Worm (Caenorhabditis elegans) whole organism, young adult: ENCODE data around the gene M110.7.

Source experiments
- F22D6.2 ChIP-seq: sonication (generic microtip); optimal IDR thresholded peaks from 2 replicates; lab custom pipeline; 2016; ENCODE audit warnings: mild to moderate bottlenecking, missing genetic modification characterization, missing compliant biosample characterization
- F52B5.7 ChIP-seq: sonication (generic microtip); optimal IDR thresholded peaks from 2 replicates; lab custom pipeline; 2016; ENCODE audit warnings: mild to moderate bottlenecking, missing genetic modification characterization, missing compliant biosample characterization
- F55B11.4 ChIP-seq: sonication (generic microtip); optimal IDR thresholded peaks from 2 replicates; lab custom pipeline; 2016; ENCODE audit warnings: missing compliant biosample characterization, missing genetic modification characterization, borderline replicate concordance; ENCODE audit not compliant: insufficient read depth
- K11D2.4 ChIP-seq: fragments of 200-800 bp; sonication (Bioruptor generic); IDR thresholded peaks from 2 replicates; pipeline ENCODE4 v1.3.6; 2022; ENCODE audit warnings: missing genetic modification reagents, missing genetic modification characterization, missing compliant biosample characterization
- T07F8.4 ChIP-seq: sonication (generic microtip); optimal IDR thresholded peaks from 2 replicates; lab custom pipeline; 2016; ENCODE audit warnings: mild to moderate bottlenecking, missing genetic modification characterization, moderate library complexity, missing compliant biosample characterization
- T26A5.8 ChIP-seq: sonication (generic microtip); optimal IDR thresholded peaks from 2 replicates; lab custom pipeline; 2016; ENCODE audit warnings: missing genetic modification characterization, missing compliant biosample characterization
- Y53F4B.3 ChIP-seq: fragments of 200-800 bp; sonication (Bioruptor generic); IDR thresholded peaks from 2 replicates; pipeline ENCODE4 v1.3.6; 2022; ENCODE audit warnings: missing genetic modification reagents, missing genetic modification characterization, missing compliant biosample characterization
- Y67H2A.10 ChIP-seq: fragments of 200-800 bp; sonication (Bioruptor generic); conservative IDR thresholded peaks from 2 replicates; pipeline ENCODE4 v1.3.6; 2022; ENCODE audit warnings: missing genetic modification reagents, missing genetic modification characterization, missing compliant biosample characterization
- Y79H2A.3 ChIP-seq: fragments of 200-800 bp; sonication (Bioruptor generic); conservative IDR thresholded peaks from 2 replicates; pipeline ENCODE4 v1.3.6; 2022; ENCODE audit warnings: missing genetic modification reagents, missing genetic modification characterization, missing compliant biosample characterization
- cebp-1 ChIP-seq, 2 experiments: fragments of 200-800 bp in 1 of 2; sonication (Bioruptor generic) in 1 of 2; sonication (generic microtip) in 1 of 2; IDR thresholded peaks in 1 of 2; optimal IDR thresholded peaks in 1 of 2; 2 replicates each; pipeline versions ENCODE4 v1.3.6 to Lab custom; 2017 to 2022; ENCODE audit warnings: missing compliant biosample characterization in 2 of 2, missing genetic modification characterization in 2 of 2, mild to moderate bottlenecking in 1 of 2, missing genetic modification reagents in 1 of 2, moderate library complexity in 1 of 2
- dox-1 ChIP-seq: fragments of 200-800 bp; sonication (Bioruptor generic); IDR thresholded peaks from 2 replicates; pipeline ENCODE4 v1.3.6; 2022; ENCODE audit warnings: missing genetic modification reagents, missing genetic modification characterization, missing compliant biosample characterization
- efl-1 ChIP-seq: fragments of 150-350 bp; optimal IDR thresholded peaks from 2 replicates; lab custom pipeline; 2014; ENCODE audit warnings: missing biosample characterization, missing genetic modification reagents, missing genetic modification characterization
- egl-44 ChIP-seq: fragments of 200-800 bp; sonication (Bioruptor generic); IDR thresholded peaks from 2 replicates; pipeline ENCODE4 v1.3.6; 2022; ENCODE audit warnings: missing genetic modification reagents, missing genetic modification characterization, missing compliant biosample characterization
- ekl-4 ChIP-seq: fragments of 200-800 bp; sonication (Bioruptor generic); IDR thresholded peaks from 2 replicates; pipeline ENCODE4 v1.3.6; 2022; ENCODE audit warnings: missing genetic modification reagents, missing genetic modification characterization, missing compliant biosample characterization
- ets-4 ChIP-seq: fragments of 200-800 bp; sonication (Bioruptor generic); optimal IDR thresholded peaks from 2 replicates; lab custom pipeline; 2018; ENCODE audit warnings: mild to moderate bottlenecking, missing genetic modification characterization, missing compliant biosample characterization
- hlh-12 ChIP-seq: sonication (generic microtip); optimal IDR thresholded peaks from 2 replicates; lab custom pipeline; 2016; ENCODE audit warnings: missing genetic modification characterization, missing compliant biosample characterization
- hmg-1.2 ChIP-seq: fragments of 200-800 bp; sonication (Bioruptor generic); IDR thresholded peaks from 2 replicates; pipeline ENCODE4 v1.3.6; 2022; ENCODE audit warnings: missing genetic modification reagents, missing genetic modification characterization, missing compliant biosample characterization
- lag-1 ChIP-seq: fragments of 200-800 bp; sonication (Bioruptor generic); IDR thresholded peaks from 2 replicates; pipeline ENCODE4 v1.3.6; 2022; ENCODE audit warnings: missing genetic modification reagents, missing genetic modification characterization, missing compliant biosample characterization
- let-607 ChIP-seq, 2 experiments: fragments of 200-800 bp in 1 of 2; sonication (Bioruptor generic) in 1 of 2; sonication (generic microtip) in 1 of 2; optimal IDR thresholded peaks; 2 replicates each; lab custom pipeline; 2016 to 2018; ENCODE audit warnings: mild to moderate bottlenecking in 2 of 2, missing compliant biosample characterization in 2 of 2, missing genetic modification characterization in 2 of 2, moderate library complexity in 2 of 2, missing genotype in 1 of 2
- lin-54 ChIP-seq: fragments of 200-800 bp; sonication (Bioruptor generic); optimal IDR thresholded peaks from 2 replicates; lab custom pipeline; 2018; ENCODE audit warnings: mild to moderate bottlenecking, missing genetic modification characterization, missing compliant biosample characterization
- lsy-27 ChIP-seq: sonication (generic microtip); optimal IDR thresholded peaks from 2 replicates; lab custom pipeline; 2017; ENCODE audit warnings: missing genetic modification characterization, mild to moderate bottlenecking, missing compliant biosample characterization, antibody characterized with exemption, missing genotype, borderline replicate concordance; ENCODE audit not compliant: insufficient read depth
- nfya-1 ChIP-seq: sonication (generic microtip); optimal IDR thresholded peaks from 2 replicates; lab custom pipeline; 2017; ENCODE audit warnings: antibody characterized with exemption, missing compliant biosample characterization, missing genetic modification characterization, borderline replicate concordance; ENCODE audit not compliant: insufficient read depth
- nfyb-1 ChIP-seq: fragments of 200-800 bp; sonication (Bioruptor generic); IDR thresholded peaks from 2 replicates; pipeline ENCODE4 v1.3.6; 2022; ENCODE audit warnings: missing genetic modification reagents, missing genetic modification characterization, missing compliant biosample characterization
- nhr-80 ChIP-seq: sonication (generic microtip); optimal IDR thresholded peaks from 2 replicates; lab custom pipeline; 2016; ENCODE audit warnings: missing genetic modification characterization, missing compliant biosample characterization
- nhr-90 ChIP-seq: sonication (generic microtip); optimal IDR thresholded peaks from 2 replicates; lab custom pipeline; 2016; ENCODE audit warnings: missing genotype, mild to moderate bottlenecking, missing genetic modification characterization, missing compliant biosample characterization
- snpc-1.3 ChIP-seq: sonication (generic microtip); optimal IDR thresholded peaks from 2 replicates; lab custom pipeline; 2017; ENCODE audit warnings: missing genetic modification characterization, mild to moderate bottlenecking, missing compliant biosample characterization, antibody characterized with exemption, moderate library complexity, missing genotype, missing genetic modification reagents; ENCODE audit not compliant: insufficient read depth
- snpc-4 ChIP-seq, 5 experiments: fragments of 150-350 bp in 1 of 5; sonication (generic microtip) in 4 of 5; optimal IDR thresholded peaks; 2 replicates each; lab custom pipeline; 2014 to 2018; ENCODE audit warnings: missing genetic modification characterization in 5 of 5, missing biosample characterization in 3 of 5, antibody characterized with exemption in 2 of 5, mild to moderate bottlenecking in 2 of 5, missing compliant biosample characterization in 2 of 5, missing genotype in 2 of 5, moderate library complexity in 2 of 5, missing genetic modification reagents in 1 of 5
- sptf-2 ChIP-seq: fragments of 200-800 bp; sonication (Bioruptor generic); optimal IDR thresholded peaks from 2 replicates; lab custom pipeline; 2018; ENCODE audit warnings: mild to moderate bottlenecking, missing genetic modification characterization, missing compliant biosample characterization
- tbp1 ChIP-seq: fragments of 200-800 bp; sonication (Bioruptor generic); optimal IDR thresholded peaks from 2 replicates; lab custom pipeline; 2018; ENCODE audit warnings: mild to moderate bottlenecking, missing genetic modification characterization, missing compliant biosample characterization
- tbx-9 ChIP-seq: sonication (generic microtip); optimal IDR thresholded peaks from 2 replicates; lab custom pipeline; 2016; ENCODE audit warnings: borderline replicate concordance, missing genetic modification characterization, inconsistent platforms, missing compliant biosample characterization
- unc-130 ChIP-seq: sonication (generic microtip); optimal IDR thresholded peaks from 2 replicates; lab custom pipeline; 2016; ENCODE audit warnings: missing genetic modification reagents, missing genetic modification characterization, missing compliant biosample characterization
- zfh-2 ChIP-seq: fragments of 200-800 bp; sonication (Bioruptor generic); conservative IDR thresholded peaks from 2 replicates; pipeline ENCODE4 v1.3.6; 2022; ENCODE audit warnings: missing genetic modification reagents, missing genetic modification characterization, missing compliant biosample characterization
- ztf-25 ChIP-seq: fragments of 200-800 bp; sonication (Bioruptor generic); IDR thresholded peaks from 2 replicates; pipeline ENCODE4 v1.3.6; 2022; ENCODE audit warnings: missing genetic modification reagents, missing genetic modification characterization, missing compliant biosample characterization
- ztf-28 ChIP-seq: fragments of 200-800 bp; sonication (Bioruptor generic); IDR thresholded peaks from 2 replicates; pipeline ENCODE4 v1.3.6; 2022; ENCODE audit warnings: missing genetic modification reagents, missing genetic modification characterization, missing compliant biosample characterization

M110.7 gene

ce11 chrII:8223945-8224344, 8.6 kb upstream of the M110.7 start:
- no peak for TF ChIP-seq T07F8.4
- no peak for TF ChIP-seq ztf-25 (GFP tag; lab: Robert Waterston, UW)
- no peak for TF ChIP-seq efl-1 (GFP tag; lab: Kevin White, UChicago)

ce11 chrII:8224623-8225022, 8.0 kb upstream of the M110.7 start:
- TF ChIP-seq tbp1 (GFP tag; lab: Kevin White, UChicago) (no peak), zfh-2 (no peak), hmg-1.2 (0 out of 2 replicates have a peak, but pooled peaks have one; percentile 8), T26A5.8 (no peak), nhr-90 (tag; lab: Kevin White, UChicago) (no peak)

- no peak for TF ChIP-seq lsy-27 (tag; lab: Kevin White, UChicago)
- TF ChIP-seq cebp-1 (GFP tag; IDR thresholded peaks at IDR 0.05; lab: Robert Waterston, UW), result no peak
- peak; percentile 54 for TF ChIP-seq cebp-1 (tag; optimal IDR thresholded peaks at IDR 0.05; lab: Kevin White, UChicago)
These were observed 7.2 kb upstream of the M110.7 start for ce11 chrII:8225347-8225746.

ce11 chrII:8225914-8226313, 6.7 kb upstream of the M110.7 start:
- TF ChIP-seq lsy-27 (tag; lab: Kevin White, UChicago), result no peak
- TF ChIP-seq lag-1 (GFP tag; lab: Robert Waterston, UW), result no peak
- TF ChIP-seq ets-4, result no peak
- TF ChIP-seq F52B5.7 (tag; lab: Kevin White, UChicago), result no peak
- no peak for TF ChIP-seq sptf-2 (GFP tag; lab: Kevin White, UChicago)
- no peak for TF ChIP-seq let-607 (tag; optimal IDR thresholded peaks at IDR 0.05; lab: Kevin White, UChicago)
- no peak for TF ChIP-seq Y53F4B.3 (GFP tag; lab: Robert Waterston, UW)
- TF ChIP-seq F22D6.2 (tag; lab: Kevin White, UChicago), result no peak
- TF ChIP-seq tbx-9 (tag; lab: Kevin White, UChicago), result no peak
- TF ChIP-seq, all 124 proteins: peak for 0

ce11 chrII:8226475-8226874, 6.1 kb upstream of the M110.7 start:
- TF ChIP-seq egl-44 (GFP tag; lab: Robert Waterston, UW) (no peak), unc-130 (GFP tag; lab: Kevin White, UChicago) (no peak), nhr-80 (tag; lab: Kevin White, UChicago) (peak; percentile 44), hmg-1.2 (peak; percentile 49; the same call in 1 of the 2 replicates), nfyb-1 (no peak), hlh-12 (tag; lab: Kevin White, UChicago) (no peak), snpc-1.3 (tag; lab: Kevin White, UChicago) (no peak), K11D2.4 (GFP tag; lab: Robert Waterston, UW) (no peak), Y79H2A.3 (GFP tag; lab: Robert Waterston, UW) (0 out of 2 replicates have a peak, but pooled peaks have one; percentile 16), ztf-28 (no peak), nfya-1 (tag; lab: Kevin White, UChicago) (no peak), ets-4 (no peak), lin-54 (GFP tag; lab: Kevin White, UChicago) (peak; percentile 13), F55B11.4 (tag; lab: Kevin White, UChicago) (no peak), ekl-4 (GFP tag; lab: Robert Waterston, UW) (peak; percentile 14; the same call in 1 of the 2 replicates), dox-1 (GFP tag; lab: Robert Waterston, UW) (no peak), snpc-4 (GFP tag; optimal IDR thresholded peaks at IDR 0.05; lab: Kevin White, UChicago) (no peak), snpc-4 (tag; optimal IDR thresholded peaks at IDR 0.05; lab: Kevin White, UChicago) (no peak), Y67H2A.10 (no peak)
